Worm (Caenorhabditis elegans) whole organism, L1 larva: ENCODE results near the gene ZK154.6.

Experiments used
- C04F5.9 ChIP-seq: sonication (generic microtip); optimal IDR thresholded peaks from 2 replicates; lab custom pipeline; 2016; ENCODE audit warnings: missing genetic modification characterization, missing compliant biosample characterization
- C34B4.2 ChIP-seq: sonication (generic microtip); optimal IDR thresholded peaks from 2 replicates; lab custom pipeline; 2017; ENCODE audit warnings: mild to moderate bottlenecking, missing genetic modification characterization, missing compliant biosample characterization
- aha-1 ChIP-seq: fragments of 150-350 bp; optimal IDR thresholded peaks from 2 replicates; lab custom pipeline; 2014; ENCODE audit warnings: missing biosample characterization, missing genetic modification characterization
- alr-1 ChIP-seq: fragments of 200-800 bp; sonication (Bioruptor generic); optimal IDR thresholded peaks from 2 replicates; lab custom pipeline; 2018; ENCODE audit warnings: borderline replicate concordance, mild to moderate bottlenecking, missing genetic modification characterization, missing compliant biosample characterization
- aly-2 ChIP-seq: fragments of 150-350 bp; optimal IDR thresholded peaks from 2 replicates; lab custom pipeline; 2014; ENCODE audit warnings: missing biosample characterization, missing genetic modification characterization
- ama-1 ChIP-seq: fragments of 150-350 bp; optimal IDR thresholded peaks from 2 replicates; lab custom pipeline; 2014
- blmp-1 ChIP-seq: fragments of 150-350 bp; optimal IDR thresholded peaks from 2 replicates; lab custom pipeline; 2014; ENCODE audit warnings: missing biosample characterization, missing genetic modification characterization
- ceh-63 ChIP-seq: fragments of 200-800 bp; sonication (Bioruptor generic); optimal IDR thresholded peaks from 2 replicates; lab custom pipeline; 2018; ENCODE audit warnings: mild to moderate bottlenecking, missing genetic modification characterization, missing compliant biosample characterization
- ceh-88 ChIP-seq: fragments of 200-800 bp; sonication (Bioruptor generic); IDR thresholded peaks from 2 replicates; pipeline ENCODE4 v1.3.6; 2022; ENCODE audit warnings: missing genetic modification characterization, missing compliant biosample characterization
- ces-1 ChIP-seq: fragments of 150-350 bp; optimal IDR thresholded peaks from 2 replicates; lab custom pipeline; 2014; ENCODE audit warnings: missing biosample characterization, missing genetic modification reagents, missing genetic modification characterization
- dsc-1 ChIP-seq: sonication (generic microtip); optimal IDR thresholded peaks from 2 replicates; lab custom pipeline; 2016; ENCODE audit warnings: mild to moderate bottlenecking, missing genetic modification characterization, missing compliant biosample characterization
- efl-3 ChIP-seq: fragments of 200-800 bp; sonication (Bioruptor generic); optimal IDR thresholded peaks from 2 replicates; lab custom pipeline; 2018; ENCODE audit warnings: mild to moderate bottlenecking, missing genetic modification characterization, missing compliant biosample characterization
- egl-13 ChIP-seq: sonication (generic microtip); optimal IDR thresholded peaks from 2 replicates; lab custom pipeline; 2016; ENCODE audit warnings: missing genotype, missing genetic modification reagents, missing genetic modification characterization, missing compliant biosample characterization
- elt-3 ChIP-seq, 6 experiments: fragments of 150-350 bp in 1 of 6; sonication (generic microtip); optimal IDR thresholded peaks; 2 replicates each; lab custom pipeline; 2017 to 2018; ENCODE audit warnings: missing biosample characterization in 6 of 6, missing genetic modification characterization in 6 of 6, inconsistent platforms in 1 of 6
- fkh-4 ChIP-seq: sonication (generic microtip); optimal IDR thresholded peaks from 2 replicates; lab custom pipeline; 2016; ENCODE audit warnings: missing compliant biosample characterization, missing genetic modification characterization, borderline replicate concordance
- fos-1 ChIP-seq: fragments of 150-350 bp; optimal IDR thresholded peaks from 2 replicates; lab custom pipeline; 2014; ENCODE audit warnings: missing biosample characterization, missing genetic modification characterization
- grh-1 ChIP-seq: fragments of 200-800 bp; sonication (Bioruptor generic); IDR thresholded peaks from 2 replicates; pipeline ENCODE4 v1.3.6; 2022; ENCODE audit warnings: missing genetic modification reagents, missing genetic modification characterization, missing compliant biosample characterization
- hlh-4 ChIP-seq: sonication (generic microtip); optimal IDR thresholded peaks from 2 replicates; lab custom pipeline; 2016; ENCODE audit warnings: mild to moderate bottlenecking, missing genetic modification characterization, missing compliant biosample characterization
- hpl-2 ChIP-seq: fragments of 150-350 bp; optimal IDR thresholded peaks from 2 replicates; lab custom pipeline; 2014; ENCODE audit warnings: missing biosample characterization, missing genetic modification reagents, missing genetic modification characterization
- irx-1 ChIP-seq: sonication (generic microtip); optimal IDR thresholded peaks from 2 replicates; lab custom pipeline; 2016; ENCODE audit warnings: missing genetic modification characterization, missing compliant biosample characterization
- isw-1 ChIP-seq: fragments of 200-800 bp; sonication (Bioruptor generic); IDR thresholded peaks from 2 replicates; pipeline ENCODE4 v1.3.6; 2022; ENCODE audit warnings: missing genetic modification characterization, missing compliant biosample characterization
- jun-1 ChIP-seq: fragments of 150-350 bp; optimal IDR thresholded peaks from 2 replicates; lab custom pipeline; 2014; ENCODE audit warnings: missing biosample characterization, missing genetic modification reagents, missing genetic modification characterization
- lin-14 ChIP-seq: fragments of 200-800 bp; sonication (Bioruptor generic); optimal IDR thresholded peaks from 2 replicates; lab custom pipeline; 2018; ENCODE audit warnings: mild to moderate bottlenecking, missing genetic modification characterization, moderate library complexity, missing compliant biosample characterization
- lsy-2 ChIP-seq, 2 experiments: fragments of 150-350 bp; optimal IDR thresholded peaks; 2 replicates each; lab custom pipeline; 2014; ENCODE audit warnings: missing biosample characterization in 2 of 2, missing genetic modification characterization in 2 of 2
- mab-9 ChIP-seq: fragments of 200-800 bp; sonication (Bioruptor generic); IDR thresholded peaks from 2 replicates; pipeline ENCODE4 v1.3.6; 2022; ENCODE audit warnings: missing genetic modification reagents, missing genetic modification characterization, missing compliant biosample characterization
- mdl-1 ChIP-seq, 2 experiments: fragments of 150-350 bp; optimal IDR thresholded peaks; 2 replicates each; lab custom pipeline; 2014 to 2017; ENCODE audit warnings: missing biosample characterization in 2 of 2, missing genetic modification characterization in 2 of 2, inconsistent platforms in 1 of 2
- mep-1 ChIP-seq: fragments of 150-350 bp; optimal IDR thresholded peaks from 2 replicates; lab custom pipeline; 2014; ENCODE audit warnings: missing biosample characterization, missing genetic modification characterization
- nhr-11 ChIP-seq: fragments of 150-350 bp; optimal IDR thresholded peaks from 2 replicates; lab custom pipeline; 2014; ENCODE audit warnings: missing biosample characterization, missing genetic modification characterization
- nhr-12 ChIP-seq: sonication (generic microtip); optimal IDR thresholded peaks from 2 replicates; lab custom pipeline; 2017; ENCODE audit warnings: missing biosample characterization, missing genetic modification characterization
- nhr-19 ChIP-seq: fragments of 200-800 bp; sonication (Bioruptor generic); conservative IDR thresholded peaks from 2 replicates; pipeline ENCODE4 v1.3.6; 2022; ENCODE audit warnings: missing genetic modification characterization, missing compliant biosample characterization
- nhr-20 ChIP-seq: sonication (generic microtip); optimal IDR thresholded peaks from 2 replicates; lab custom pipeline; 2016; ENCODE audit warnings: mild to moderate bottlenecking, missing genetic modification characterization, missing compliant biosample characterization
- nhr-237 ChIP-seq: fragments of 150-350 bp; optimal IDR thresholded peaks from 2 replicates; lab custom pipeline; 2014; ENCODE audit warnings: missing biosample characterization, missing genetic modification characterization
- nhr-28 ChIP-seq: fragments of 150-350 bp; optimal IDR thresholded peaks from 2 replicates; lab custom pipeline; 2014; ENCODE audit warnings: missing biosample characterization, missing genetic modification characterization
- nhr-47 ChIP-seq: sonication (generic microtip); optimal IDR thresholded peaks from 2 replicates; lab custom pipeline; 2016; ENCODE audit warnings: mild to moderate bottlenecking, missing genetic modification characterization, moderate library complexity, missing compliant biosample characterization
- nhr-71 ChIP-seq: sonication (generic microtip); optimal IDR thresholded peaks from 2 replicates; lab custom pipeline; 2016; ENCODE audit warnings: mild to moderate bottlenecking, missing genetic modification characterization, moderate library complexity, missing compliant biosample characterization
- nhr-76 ChIP-seq: sonication (generic microtip); optimal IDR thresholded peaks from 2 replicates; lab custom pipeline; 2017; ENCODE audit warnings: missing biosample characterization, missing genetic modification characterization
- nhr-84 ChIP-seq: sonication (generic microtip); optimal IDR thresholded peaks from 2 replicates; lab custom pipeline; 2017; ENCODE audit warnings: missing biosample characterization, missing genetic modification characterization
- pag-3 ChIP-seq: sonication (generic microtip); optimal IDR thresholded peaks from 2 replicates; lab custom pipeline; 2017; ENCODE audit warnings: missing genetic modification characterization, mild to moderate bottlenecking, missing compliant biosample characterization, antibody characterized with exemption, borderline replicate concordance; ENCODE audit not compliant: insufficient read depth
- pqm-1 ChIP-seq: sonication (generic microtip); optimal IDR thresholded peaks from 3 replicates; lab custom pipeline; 2017; ENCODE audit warnings: missing biosample characterization, missing genetic modification characterization
- sptf-1 ChIP-seq: fragments of 150-350 bp; optimal IDR thresholded peaks from 2 replicates; lab custom pipeline; 2014; ENCODE audit warnings: missing biosample characterization, missing genetic modification characterization
- sup-37 ChIP-seq: fragments of 200-800 bp; sonication (Bioruptor generic); optimal IDR thresholded peaks from 2 replicates; lab custom pipeline; 2018; ENCODE audit warnings: mild to moderate bottlenecking, missing genetic modification characterization, missing compliant biosample characterization
- tlp-1 ChIP-seq: fragments of 150-350 bp; optimal IDR thresholded peaks from 2 replicates; lab custom pipeline; 2014; ENCODE audit warnings: missing biosample characterization, missing genetic modification characterization
- unc-130 ChIP-seq: fragments of 150-350 bp; optimal IDR thresholded peaks from 2 replicates; lab custom pipeline; 2017; ENCODE audit warnings: missing biosample characterization, missing genetic modification characterization, inconsistent platforms
- unc-30 ChIP-seq: sonication (generic microtip); optimal IDR thresholded peaks from 2 replicates; lab custom pipeline; 2017; ENCODE audit warnings: missing biosample characterization, missing genetic modification characterization
- unc-86 ChIP-seq: sonication (generic microtip); optimal IDR thresholded peaks from 2 replicates; lab custom pipeline; 2016; ENCODE audit warnings: missing genetic modification characterization, missing compliant biosample characterization
- unc-98 ChIP-seq: fragments of 200-800 bp; sonication (Bioruptor generic); IDR thresholded peaks from 2 replicates; pipeline ENCODE4 v1.3.6; 2022; ENCODE audit warnings: missing genetic modification characterization, missing compliant biosample characterization
- vab-15 ChIP-seq: sonication (generic microtip); optimal IDR thresholded peaks from 2 replicates; lab custom pipeline; 2017; ENCODE audit warnings: missing genotype, mild to moderate bottlenecking, missing genetic modification characterization, missing compliant biosample characterization
- zip-4 ChIP-seq: fragments of 200-800 bp; sonication (Bioruptor generic); optimal IDR thresholded peaks from 2 replicates; lab custom pipeline; 2018; ENCODE audit warnings: mild to moderate bottlenecking, missing genetic modification characterization, moderate library complexity, missing compliant biosample characterization
- ztf-4 ChIP-seq: fragments of 150-350 bp; optimal IDR thresholded peaks from 2 replicates; lab custom pipeline; 2014; ENCODE audit warnings: missing biosample characterization, missing genetic modification characterization

Gene ZK154.6

DNA sequence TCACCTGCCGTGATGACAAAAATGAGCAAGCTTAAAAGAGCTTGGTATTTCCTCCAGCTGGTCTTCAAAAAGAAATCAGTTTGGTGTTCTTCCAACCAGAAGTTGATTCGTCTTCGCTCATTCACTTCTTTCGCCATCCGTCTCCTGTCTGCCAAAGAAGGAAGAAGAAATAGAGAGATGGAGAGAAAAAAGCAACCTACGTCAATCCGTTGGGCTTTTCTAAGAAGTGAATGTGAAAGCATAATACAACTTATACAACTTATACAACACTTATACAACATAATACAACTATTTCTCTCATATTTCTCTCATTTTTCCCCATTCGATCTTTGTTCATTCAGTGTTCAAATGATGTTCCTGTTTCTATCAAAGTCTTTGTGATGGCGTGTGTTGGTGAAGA, 17.6 kb upstream of the ZK154.6 start (continued):
- no peak for TF ChIP-seq sup-37 (GFP tag; lab: Kevin White, UChicago)
- peak; percentile 70 for TF ChIP-seq dsc-1 (tag; lab: Kevin White, UChicago)
- no peak for TF ChIP-seq aly-2 (tag; lab: Kevin White, UChicago)
- no peak for TF ChIP-seq vab-15 (tag; lab: Kevin White, UChicago)
- no peak for TF ChIP-seq fos-1
- TF ChIP-seq hpl-2 (GFP tag; lab: Kevin White, UChicago): no peak
- TF ChIP-seq nhr-84 (tag; lab: Kevin White, UChicago): no peak
- TF ChIP-seq zip-4: no peak
- TF ChIP-seq mep-1 (tag; lab: Kevin White, UChicago): no peak
- no peak for TF ChIP-seq ama-1 (lab: Kevin White, UChicago)
- no peak for TF ChIP-seq nhr-19 (GFP tag; lab: Robert Waterston, UW)
- no peak for TF ChIP-seq ceh-63 (GFP tag; lab: Kevin White, UChicago)
- TF ChIP-seq sptf-1 (tag; lab: Kevin White, UChicago): no peak
- TF ChIP-seq ztf-4 (tag; lab: Kevin White, UChicago): no peak
- TF ChIP-seq unc-30 (tag; lab: Kevin White, UChicago): no peak
- no peak for TF ChIP-seq nhr-76 (tag; lab: Kevin White, UChicago)
- TF ChIP-seq egl-13: peak; percentile 30
- no peak for TF ChIP-seq unc-98 (GFP tag; lab: Robert Waterston, UW)
- peak; percentile 66 for TF ChIP-seq nhr-71 (tag; lab: Kevin White, UChicago)
- TF ChIP-seq lsy-2 (tag; optimal IDR thresholded peaks at IDR 0.05; lab: Kevin White, UChicago): peak; percentile 15 to 23

DNA sequence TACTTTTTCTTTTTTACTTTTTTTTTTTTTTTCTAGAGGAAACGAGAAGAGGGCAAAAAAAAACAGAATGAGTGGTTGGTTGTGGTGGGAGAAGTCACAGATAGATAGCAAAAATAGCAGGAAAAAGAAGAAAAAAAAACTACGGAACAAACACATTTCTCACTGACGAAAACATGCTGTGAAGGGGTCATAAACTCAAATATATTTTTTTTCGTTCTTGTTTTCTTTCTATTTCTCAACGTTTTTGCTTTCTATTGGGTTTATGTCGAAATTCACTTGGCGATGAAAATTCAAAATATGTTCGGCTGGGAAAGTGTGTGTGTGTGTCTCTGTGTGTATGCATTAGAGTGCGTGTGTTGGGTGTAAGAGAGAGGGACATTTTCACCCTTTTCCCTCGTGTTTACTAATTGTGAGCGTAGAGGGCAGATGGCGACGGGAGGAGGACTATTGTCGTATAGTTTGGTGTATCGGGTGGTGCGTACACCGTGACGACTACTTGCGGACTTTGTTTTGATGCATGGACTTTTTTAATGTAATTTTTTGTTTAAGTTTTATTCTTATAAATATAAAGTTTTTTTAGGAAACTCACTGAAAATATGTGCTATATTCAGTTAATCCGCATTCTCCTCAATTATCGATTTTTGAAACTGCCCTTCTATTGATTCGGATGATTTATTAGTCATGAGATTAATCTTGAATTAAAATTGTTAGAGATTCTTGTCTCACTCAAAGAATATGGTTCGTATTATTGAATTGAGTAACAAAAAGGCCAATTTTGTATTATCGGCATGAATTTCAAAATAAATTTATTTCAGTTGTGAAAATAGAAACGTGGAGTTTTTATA, 16.2 kb upstream of the ZK154.6 start:
- TF ChIP-seq mab-9 (GFP tag; lab: Robert Waterston, UW): no peak
- no peak for TF ChIP-seq efl-3 (GFP tag; lab: Kevin White, UChicago)
- no peak for TF ChIP-seq alr-1
- no peak for TF ChIP-seq fos-1
- TF ChIP-seq sup-37 (GFP tag; lab: Kevin White, UChicago): no peak
- peak in 1 of 2 experiments; percentile 63 for TF ChIP-seq mdl-1 (tag; optimal IDR thresholded peaks at IDR 0.05; lab: Kevin White, UChicago)
- TF ChIP-seq nhr-237: no peak
- peak; percentile 60 for TF ChIP-seq nhr-47 (tag; lab: Kevin White, UChicago)
- TF ChIP-seq lsy-2 (tag; optimal IDR thresholded peaks at IDR 0.05; lab: Kevin White, UChicago): peak; percentile 47 to 68
- TF ChIP-seq irx-1: peak; percentile 43
- peak; percentile 10 for TF ChIP-seq jun-1
- no peak for TF ChIP-seq C34B4.2 (tag; lab: Kevin White, UChicago)
- no peak for TF ChIP-seq hlh-4 (tag; lab: Kevin White, UChicago)
- peak; percentile 33 for TF ChIP-seq ama-1 (lab: Kevin White, UChicago)
- TF ChIP-seq nhr-12 (tag; lab: Kevin White, UChicago): no peak
- TF ChIP-seq unc-130: peak; percentile 10
- TF ChIP-seq nhr-76 (tag; lab: Kevin White, UChicago): no peak
- no peak for TF ChIP-seq fkh-4
- TF ChIP-seq isw-1: peak; percentile 20; the same call in 1 of the 2 replicates
- TF ChIP-seq zip-4: no peak
- TF ChIP-seq C04F5.9: no peak
- TF ChIP-seq unc-98 (GFP tag; lab: Robert Waterston, UW): no peak
- no peak for TF ChIP-seq aly-2 (tag; lab: Kevin White, UChicago)
- peak; percentile 15 for TF ChIP-seq nhr-11 (tag; lab: Kevin White, UChicago)
- peak; percentile 55 for TF ChIP-seq nhr-20
- TF ChIP-seq ces-1 (GFP tag; lab: Kevin White, UChicago): no peak
- TF ChIP-seq unc-86 (tag; lab: Kevin White, UChicago): peak; percentile 41
- no peak for TF ChIP-seq pag-3 (tag; lab: Kevin White, UChicago)
- no peak for TF ChIP-seq grh-1 (GFP tag; lab: Robert Waterston, UW)
- TF ChIP-seq lin-14 (GFP tag; lab: Kevin White, UChicago): peak; percentile 87
- no peak for TF ChIP-seq tlp-1
- no peak for TF ChIP-seq nhr-28 (tag; lab: Kevin White, UChicago)
- no peak for TF ChIP-seq aha-1
- peak; percentile 88 for TF ChIP-seq blmp-1
- TF ChIP-seq pqm-1 (tag; lab: Kevin White, UChicago): no peak
- no peak for TF ChIP-seq elt-3 (tag; optimal IDR thresholded peaks at IDR 0.05; lab: Kevin White, UChicago)
- no peak for TF ChIP-seq ceh-88 (GFP tag; lab: Robert Waterston, UW)
